Fruit fly (Drosophila melanogaster) whole organism, prepupa: ENCODE results near the gene CG31897.

Source experiments
- CG10631 ChIP-seq: fragments of 200-800 bp; sonication (Bioruptor generic); optimal IDR thresholded peaks from 2 replicates; lab custom pipeline; 2016; ENCODE audit warnings: missing biosample characterization, missing genetic modification characterization
- CG11762 ChIP-seq: fragments of 200-800 bp; sonication (Bioruptor generic); optimal IDR thresholded peaks from 3 replicates; lab custom pipeline; 2016; ENCODE audit warnings: missing biosample characterization, missing genetic modification characterization; ENCODE audit not compliant: insufficient read depth
- CG15336 ChIP-seq: fragments of 200-800 bp; sonication (Bioruptor generic); IDR thresholded peaks from 2 replicates; pipeline ENCODE4 v1.3.6; 2022; ENCODE audit warnings: missing biosample characterization, missing genetic modification characterization
- CG31627 ChIP-seq: fragments of 200-800 bp; sonication (Bioruptor generic); optimal IDR thresholded peaks from 3 replicates; lab custom pipeline; 2016; ENCODE audit warnings: missing biosample characterization, missing genetic modification characterization
- CG3919 ChIP-seq: fragments of 200-800 bp; sonication (Bioruptor generic); optimal IDR thresholded peaks from 3 replicates; lab custom pipeline; 2016; ENCODE audit warnings: missing biosample characterization, missing genetic modification characterization
- CG4318 ChIP-seq: fragments of 200-800 bp; sonication (Bioruptor generic); optimal IDR thresholded peaks from 3 replicates; lab custom pipeline; 2017; ENCODE audit warnings: missing biosample characterization, mild to moderate bottlenecking, missing genetic modification characterization
- CG6163 ChIP-seq: fragments of 200-800 bp; sonication (Bioruptor generic); IDR thresholded peaks from 3 replicates; pipeline ENCODE4 v1.3.6; 2022; ENCODE audit warnings: missing biosample characterization, missing genetic modification characterization
- CG6276 ChIP-seq: fragments of 200-800 bp; sonication (Bioruptor generic); optimal IDR thresholded peaks from 2 replicates; lab custom pipeline; 2017; ENCODE audit warnings: missing biosample characterization, mild to moderate bottlenecking, missing genetic modification characterization
- CG6792 ChIP-seq: fragments of 200-800 bp; sonication (Bioruptor generic); optimal IDR thresholded peaks from 3 replicates; lab custom pipeline; 2016; ENCODE audit warnings: missing biosample characterization, missing genetic modification characterization
- CG8319 ChIP-seq: fragments of 200-800 bp; sonication (Bioruptor generic); optimal IDR thresholded peaks from 3 replicates; lab custom pipeline; 2016; ENCODE audit warnings: missing biosample characterization, missing genetic modification characterization
- CG9139 ChIP-seq: fragments of 200-800 bp; sonication (Bioruptor generic); optimal IDR thresholded peaks from 3 replicates; lab custom pipeline; 2017; ENCODE audit warnings: missing biosample characterization, mild to moderate bottlenecking, missing genetic modification characterization
- Eip78C ChIP-seq: fragments of 200-800 bp; sonication (Bioruptor generic); peaks from one replicate; lab custom pipeline; 2016; ENCODE audit warnings: missing biosample characterization, missing genetic modification characterization
- Eip93F ChIP-seq: fragments of 200-800 bp; sonication (Bioruptor generic); optimal IDR thresholded peaks from 2 replicates; lab custom pipeline; 2016; ENCODE audit warnings: missing biosample characterization, mild to moderate bottlenecking, missing genetic modification characterization
- Ets21C ChIP-seq: fragments of 200-800 bp; sonication (Bioruptor generic); optimal IDR thresholded peaks from 3 replicates; lab custom pipeline; 2016; ENCODE audit warnings: missing biosample characterization, missing genetic modification characterization
- Ets96B ChIP-seq: fragments of 200-800 bp; optimal IDR thresholded peaks from 2 replicates; lab custom pipeline; 2019; ENCODE audit warnings: missing biosample characterization, mild to moderate bottlenecking, missing genetic modification characterization, moderate library complexity
- Lpt ChIP-seq: fragments of 200-800 bp; sonication (Bioruptor generic); optimal IDR thresholded peaks from 3 replicates; lab custom pipeline; 2016; ENCODE audit warnings: missing biosample characterization, missing genetic modification characterization
- Sox14 ChIP-seq: fragments of 200-800 bp; sonication (Bioruptor generic); optimal IDR thresholded peaks from 3 replicates; lab custom pipeline; 2016; ENCODE audit warnings: missing biosample characterization, missing genetic modification characterization
- Sox15 ChIP-seq: fragments of 200-800 bp; sonication (Bioruptor generic); optimal IDR thresholded peaks from 3 replicates; lab custom pipeline; 2016; ENCODE audit warnings: missing biosample characterization, missing genetic modification characterization
- achi ChIP-seq: fragments of 200-800 bp; sonication (Bioruptor generic); optimal IDR thresholded peaks from 3 replicates; lab custom pipeline; 2016; ENCODE audit warnings: missing biosample characterization, missing genetic modification characterization
- acj6 ChIP-seq: fragments of 200-800 bp; sonication (Bioruptor generic); optimal IDR thresholded peaks from 3 replicates; lab custom pipeline; 2016; ENCODE audit warnings: missing biosample characterization, missing genetic modification characterization
- cyc ChIP-seq: fragments of 200-800 bp; sonication (Bioruptor generic); optimal IDR thresholded peaks from 3 replicates; lab custom pipeline; 2016; ENCODE audit warnings: missing biosample characterization, missing genetic modification characterization
- dsx ChIP-seq: fragments of 200-800 bp; optimal IDR thresholded peaks from 3 replicates; lab custom pipeline; 2019; ENCODE audit warnings: missing biosample characterization, mild to moderate bottlenecking, missing genetic modification characterization, moderate library complexity; ENCODE audit not compliant: poor library complexity, severe bottlenecking
- esn ChIP-seq: fragments of 200-800 bp; sonication (Bioruptor generic); optimal IDR thresholded peaks from 2 replicates; lab custom pipeline; 2016; ENCODE audit warnings: missing biosample characterization, mild to moderate bottlenecking, missing genetic modification characterization, moderate library complexity
- fd59A ChIP-seq: fragments of 200-800 bp; sonication (Bioruptor generic); optimal IDR thresholded peaks from 2 replicates; lab custom pipeline; 2017; ENCODE audit warnings: missing biosample characterization, mild to moderate bottlenecking, missing genetic modification characterization, missing genetic modification reagents
- lz ChIP-seq: fragments of 200-800 bp; sonication (Bioruptor generic); optimal IDR thresholded peaks from 3 replicates; lab custom pipeline; 2016; ENCODE audit warnings: missing biosample characterization, missing genetic modification characterization
- net ChIP-seq: fragments of 200-800 bp; sonication (Bioruptor generic); optimal IDR thresholded peaks from 3 replicates; lab custom pipeline; 2016; ENCODE audit warnings: missing biosample characterization, missing genetic modification characterization
- salr ChIP-seq, 2 experiments: fragments of 200-800 bp; sonication (Bioruptor generic); optimal IDR thresholded peaks; 3 replicates each; lab custom pipeline; 2016 to 2018; ENCODE audit warnings: missing biosample characterization in 2 of 2, missing genetic modification characterization in 2 of 2, mild to moderate bottlenecking in 1 of 2
- ss ChIP-seq, 2 experiments: fragments of 200-800 bp; sonication (Bioruptor generic); optimal IDR thresholded peaks; 2 replicates in 1 of 2; 3 replicates in 1 of 2; lab custom pipeline; 2017 to 2018; ENCODE audit warnings: mild to moderate bottlenecking in 2 of 2, missing biosample characterization in 2 of 2, missing genetic modification characterization in 2 of 2, moderate library complexity in 1 of 2
- svp ChIP-seq: fragments of 200-800 bp; sonication (Bioruptor generic); peaks from one replicate; lab custom pipeline; 2016; ENCODE audit warnings: missing biosample characterization, missing genetic modification characterization
- topi ChIP-seq: fragments of 200-800 bp; sonication (Bioruptor generic); optimal IDR thresholded peaks from 3 replicates; lab custom pipeline; 2016; ENCODE audit warnings: missing biosample characterization, missing genetic modification characterization
- vri ChIP-seq: fragments of 200-800 bp; sonication (Bioruptor generic); optimal IDR thresholded peaks from 3 replicates; lab custom pipeline; 2016; ENCODE audit warnings: missing biosample characterization, mild to moderate bottlenecking, missing genetic modification characterization

The CG31897 gene

DNA sequence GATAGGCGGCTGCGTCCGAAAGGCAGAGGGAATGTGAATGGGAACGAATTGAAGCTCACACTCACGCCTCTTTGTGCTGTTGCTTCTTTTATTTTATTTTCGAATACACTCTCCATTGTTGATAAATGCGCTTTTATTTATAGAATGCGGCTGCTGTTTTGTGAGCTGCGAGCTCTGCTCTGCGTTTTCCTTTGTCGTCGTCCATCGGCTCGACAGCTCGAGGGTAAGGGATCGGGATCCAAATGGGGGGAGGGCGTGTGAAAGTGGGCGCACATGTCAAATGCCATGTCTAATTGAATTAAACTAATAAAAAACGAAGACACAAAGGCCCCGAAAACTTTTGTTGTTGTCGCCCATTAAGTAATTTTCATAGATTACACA lies 18.2 kb upstream of the CG31897 start:
- TF ChIP-seq CG6163 (GFP tag; lab: Robert Waterston, UW) (peak; percentile 37; the same call in 1 of the 3 replicates), vri (peak; percentile 6), esn (no peak), svp (GFP tag; lab: Kevin White, UChicago) (peak; percentile 81), dsx (GFP tag; lab: Kevin White, UChicago) (no peak), CG11762 (GFP tag; lab: Kevin White, UChicago) (no peak), fd59A (GFP tag; lab: Kevin White, UChicago) (no peak), Sox14 (peak; percentile 80), ss (GFP tag; optimal IDR thresholded peaks at IDR 0.05; lab: Kevin White, UChicago) (peak in 1 of 2 experiments; percentile 40), topi (no peak)

- TF ChIP-seq salr (GFP tag; optimal IDR thresholded peaks at IDR 0.05; lab: Kevin White, UChicago) (no peak), cyc (no peak), Ets96B (tag; lab: Kevin White, UChicago) (no peak), esn (no peak), CG6276 (GFP tag; lab: Kevin White, UChicago) (no peak), achi (GFP tag; lab: Kevin White, UChicago) (no peak), Sox14 (no peak), CG15336 (GFP tag; lab: Robert Waterston, UW) (no peak)
Measured at dm6 chr2L:8424662-8425208, 17.5 kb upstream of the CG31897 start.

- TF ChIP-seq dsx (GFP tag; lab: Kevin White, UChicago), result no peak
- TF ChIP-seq CG15336 (GFP tag; lab: Robert Waterston, UW), result no peak
- no peak for TF ChIP-seq Eip93F (GFP tag; lab: Kevin White, UChicago)
- TF ChIP-seq Sox15 (GFP tag; lab: Kevin White, UChicago), result no peak
- TF ChIP-seq vri, result peak; percentile 68
- TF ChIP-seq CG6163 (GFP tag; lab: Robert Waterston, UW), result no peak
Measured at dm6 chr2L:8425212-8425611, 17.0 kb upstream of the CG31897 start.

DNA sequence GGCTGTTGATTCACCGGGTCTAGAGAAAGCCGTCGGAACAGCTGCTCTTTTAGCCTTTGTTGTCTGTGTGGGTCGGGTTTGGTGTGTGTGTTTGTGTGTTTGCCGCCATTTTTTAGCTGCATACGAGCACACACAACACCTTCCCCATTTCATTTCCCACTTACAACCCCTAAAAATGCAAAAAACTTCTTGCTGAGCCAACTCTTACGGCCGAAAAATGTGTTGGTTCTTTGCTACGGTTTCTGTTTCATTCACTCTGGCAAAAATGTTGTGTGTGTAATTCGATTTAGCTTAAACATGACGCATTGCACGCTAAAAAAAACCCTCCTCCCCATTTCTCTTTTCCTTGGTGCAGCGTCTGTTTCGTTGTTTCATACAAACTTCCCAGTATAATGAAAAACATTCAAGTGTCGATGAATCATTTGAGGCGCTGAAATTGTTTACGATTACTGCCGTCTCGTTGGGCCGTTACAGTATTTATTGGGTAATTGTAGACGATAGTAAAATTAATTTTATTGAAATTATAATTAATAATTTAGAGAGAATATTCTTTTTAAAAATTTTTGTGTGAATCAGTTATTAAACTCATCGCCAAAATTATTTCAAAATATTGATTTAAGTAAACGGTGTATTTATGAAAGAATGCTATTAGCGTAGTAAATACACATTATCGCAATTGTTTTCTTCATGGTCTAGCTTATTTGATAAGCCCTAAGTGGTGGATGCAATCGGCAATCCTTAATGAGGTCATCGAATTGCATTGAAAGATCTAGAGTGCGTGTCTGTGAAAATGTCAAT lies 16.1 kb upstream of the CG31897 start:
- TF ChIP-seq Eip78C, result peak; percentile 57
- TF ChIP-seq CG3919 (GFP tag; lab: Kevin White, UChicago), result no peak
- peak; percentile 42 for TF ChIP-seq vri
- peak; percentile 5 for TF ChIP-seq esn
- peak; percentile 72 for TF ChIP-seq Eip93F (GFP tag; lab: Kevin White, UChicago)
- TF ChIP-seq CG15336 (GFP tag; lab: Robert Waterston, UW), result 0 out of 2 replicates have a peak, but pooled peaks have one; percentile 9
- TF ChIP-seq svp (GFP tag; lab: Kevin White, UChicago), result peak; percentile 85
- TF ChIP-seq lz (GFP tag; lab: Kevin White, UChicago), result no peak

dm6 chr2L:8426801-8427200 lies 15.4 kb upstream of the CG31897 start:
- peak; percentile 74 for TF ChIP-seq svp (GFP tag; lab: Kevin White, UChicago)
- TF ChIP-seq Ets21C (GFP tag; lab: Kevin White, UChicago), result no peak

- TF ChIP-seq CG10631 (GFP tag; lab: Kevin White, UChicago) (no peak), CG15336 (GFP tag; lab: Robert Waterston, UW) (no peak), Sox15 (GFP tag; lab: Kevin White, UChicago) (no peak), CG6792 (GFP tag; lab: Kevin White, UChicago) (no peak), CG6276 (GFP tag; lab: Kevin White, UChicago) (no peak), net (GFP tag; lab: Kevin White, UChicago) (no peak), CG3919 (GFP tag; lab: Kevin White, UChicago) (no peak), Sox14 (no peak), CG4318 (GFP tag; lab: Kevin White, UChicago) (no peak), CG8319 (GFP tag; lab: Kevin White, UChicago) (no peak), Lpt (no peak), CG31627 (no peak), acj6 (GFP tag; lab: Kevin White, UChicago) (no peak), CG9139 (GFP tag; lab: Kevin White, UChicago) (no peak), dsx (GFP tag; lab: Kevin White, UChicago) (no peak), fd59A (GFP tag; lab: Kevin White, UChicago) (no peak)
Measured at dm6 chr2L:8432130-8432529, 10.1 kb upstream of the CG31897 start.
